Worm (Caenorhabditis elegans): Measurements from ENCODE around the gene C50C3.1.

DNA sequence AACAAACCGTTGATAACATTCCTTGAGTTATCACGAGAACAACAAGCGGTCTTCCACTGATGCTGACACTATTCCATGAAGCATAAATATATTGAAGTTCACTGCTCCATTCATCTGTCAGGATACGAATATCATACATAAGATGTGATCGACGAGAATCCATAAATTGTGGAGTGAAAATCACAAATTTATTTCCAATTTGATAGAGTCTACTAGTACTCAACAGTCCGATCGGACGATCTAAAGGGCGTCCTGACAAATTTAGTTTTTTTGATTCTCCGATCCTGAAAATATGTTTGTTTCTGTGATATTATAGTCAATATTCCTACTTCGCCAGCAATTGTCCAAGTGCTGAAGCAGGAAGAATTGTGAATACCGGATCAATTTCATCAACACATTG lies 49.6 kb upstream of the C50C3.1 start:
- TF ChIP-seq snpc-4 (tag; optimal IDR thresholded peaks at IDR 0.05) (no peak), nhr-77 (tag; optimal IDR thresholded peaks at IDR 0.05) (no peak), aly-2 (tag; optimal IDR thresholded peaks at IDR 0.05) (no peak), sma-3 (GFP tag; optimal IDR thresholded peaks at IDR 0.05) (no peak), fos-1 (tag; optimal IDR thresholded peaks at IDR 0.05) (no peak), unc-62 (GFP tag; optimal IDR thresholded peaks at IDR 0.05) (no peak), nhr-11 (tag; optimal IDR thresholded peaks at IDR 0.05) (no peak), nhr-237 (tag; optimal IDR thresholded peaks at IDR 0.05) (no peak), alr-1 (tag; optimal IDR thresholded peaks at IDR 0.05) (no peak), ztf-11 (tag; optimal IDR thresholded peaks at IDR 0.05) (no peak), ama-1 (optimal IDR thresholded peaks at IDR 0.05) (no peak), mdl-1 (tag; optimal IDR thresholded peaks at IDR 0.05) (no peak), lin-13 (GFP tag; optimal IDR thresholded peaks at IDR 0.05) (no peak), zag-1 (tag; optimal IDR thresholded peaks at IDR 0.05) (no peak)
